Worm (Caenorhabditis elegans) whole organism, mixed stage, embryonic: ENCODE measurements around the gene comt-4.

Experiments used
- M03D4.4 ChIP-seq: sonication (generic microtip); optimal IDR thresholded peaks from 2 replicates; lab custom pipeline; 2017; ENCODE audit warnings: mild to moderate bottlenecking, missing genetic modification characterization, missing compliant biosample characterization
- bed-3 ChIP-seq: fragments of 200-800 bp; sonication (Bioruptor generic); optimal IDR thresholded peaks from 3 replicates; lab custom pipeline; 2018; ENCODE audit warnings: mild to moderate bottlenecking, missing genetic modification characterization, moderate library complexity, missing compliant biosample characterization
- blmp-1 ChIP-seq: fragments of 150-350 bp; optimal IDR thresholded peaks from 2 replicates; lab custom pipeline; 2014; ENCODE audit warnings: missing biosample characterization, missing genetic modification characterization
- ceh-39 ChIP-seq: fragments of 150-350 bp; optimal IDR thresholded peaks from 2 replicates; lab custom pipeline; 2014; ENCODE audit warnings: missing biosample characterization, missing genetic modification characterization
- ceh-43 ChIP-seq: fragments of 200-800 bp; sonication (Bioruptor generic); optimal IDR thresholded peaks from 2 replicates; lab custom pipeline; 2018; ENCODE audit warnings: mild to moderate bottlenecking, missing genetic modification characterization, moderate library complexity, missing compliant biosample characterization
- ceh-83 ChIP-seq: fragments of 200-800 bp; sonication (Bioruptor generic); optimal IDR thresholded peaks from 2 replicates; lab custom pipeline; 2018; ENCODE audit warnings: mild to moderate bottlenecking, missing genetic modification characterization, missing compliant biosample characterization
- ces-1 ChIP-seq: fragments of 150-350 bp; optimal IDR thresholded peaks from 2 replicates; lab custom pipeline; 2014; ENCODE audit warnings: missing biosample characterization, missing genetic modification reagents, missing genetic modification characterization
- cnd-1 ChIP-seq: fragments of 200-800 bp; sonication (Bioruptor generic); optimal IDR thresholded peaks from 2 replicates; lab custom pipeline; 2018; ENCODE audit warnings: mild to moderate bottlenecking, missing genetic modification characterization, missing compliant biosample characterization
- drap-1 ChIP-seq: fragments of 200-800 bp; sonication (Bioruptor generic); optimal IDR thresholded peaks from 3 replicates; lab custom pipeline; 2018; ENCODE audit warnings: mild to moderate bottlenecking, missing genetic modification characterization, missing compliant biosample characterization
- elt-1 ChIP-seq: sonication (generic microtip); optimal IDR thresholded peaks from 2 replicates; lab custom pipeline; 2017; ENCODE audit warnings: missing genetic modification characterization, mild to moderate bottlenecking, missing compliant biosample characterization, antibody characterized with exemption, moderate library complexity, borderline replicate concordance; ENCODE audit not compliant: insufficient read depth
- elt-3 ChIP-seq: fragments of 150-350 bp; optimal IDR thresholded peaks from 2 replicates; lab custom pipeline; 2014; ENCODE audit warnings: missing biosample characterization, missing genetic modification characterization
- flh-1 ChIP-seq: fragments of 200-800 bp; sonication (Bioruptor generic); optimal IDR thresholded peaks from 2 replicates; lab custom pipeline; 2018; ENCODE audit warnings: mild to moderate bottlenecking, missing genetic modification characterization, moderate library complexity, missing compliant biosample characterization
- ham-2 ChIP-seq: fragments of 200-800 bp; sonication (Bioruptor generic); optimal IDR thresholded peaks from 2 replicates; lab custom pipeline; 2018; ENCODE audit warnings: mild to moderate bottlenecking, missing genetic modification characterization, missing compliant biosample characterization
- hlh-1 ChIP-seq: fragments of 150-350 bp; optimal IDR thresholded peaks from 2 replicates; lab custom pipeline; 2014; ENCODE audit warnings: missing biosample characterization, missing genetic modification reagents, missing genetic modification characterization
- lin-13 ChIP-seq: fragments of 150-350 bp; optimal IDR thresholded peaks from 2 replicates; lab custom pipeline; 2014; ENCODE audit warnings: missing biosample characterization, missing genetic modification characterization
- lin-32 ChIP-seq: fragments of 200-800 bp; sonication (Bioruptor generic); optimal IDR thresholded peaks from 2 replicates; lab custom pipeline; 2018; ENCODE audit warnings: mild to moderate bottlenecking, missing genetic modification characterization, missing compliant biosample characterization
- lsy-2 ChIP-seq: fragments of 150-350 bp; optimal IDR thresholded peaks from 2 replicates; lab custom pipeline; 2014; ENCODE audit warnings: missing biosample characterization, missing genetic modification characterization
- mab-5 ChIP-seq: fragments of 150-350 bp; optimal IDR thresholded peaks from 2 replicates; lab custom pipeline; 2014; ENCODE audit warnings: missing biosample characterization, missing genetic modification characterization
- mep-1 ChIP-seq: fragments of 150-350 bp; optimal IDR thresholded peaks from 2 replicates; lab custom pipeline; 2017; ENCODE audit warnings: missing biosample characterization, missing genetic modification reagents, missing genetic modification characterization, inconsistent platforms
- mls-2 ChIP-seq: sonication (generic microtip); optimal IDR thresholded peaks from 2 replicates; lab custom pipeline; 2016; ENCODE audit warnings: mild to moderate bottlenecking, missing genetic modification characterization, moderate library complexity, missing compliant biosample characterization
- nhr-2 ChIP-seq: fragments of 150-350 bp; optimal IDR thresholded peaks from 2 replicates; lab custom pipeline; 2014; ENCODE audit warnings: missing biosample characterization, missing genetic modification characterization
- nhr-237 ChIP-seq: fragments of 150-350 bp; optimal IDR thresholded peaks from 2 replicates; lab custom pipeline; 2014; ENCODE audit warnings: missing biosample characterization, missing genetic modification characterization
- nhr-28 ChIP-seq: fragments of 150-350 bp; optimal IDR thresholded peaks from 2 replicates; lab custom pipeline; 2014; ENCODE audit warnings: missing biosample characterization, missing genetic modification characterization
- nhr-76 ChIP-seq: sonication (generic microtip); optimal IDR thresholded peaks from 2 replicates; lab custom pipeline; 2017; ENCODE audit warnings: missing biosample characterization, missing genetic modification characterization
- pha-4 ChIP-seq: fragments of 150-350 bp; optimal IDR thresholded peaks from 2 replicates; lab custom pipeline; 2018; ENCODE audit warnings: missing biosample characterization, missing genetic modification reagents, missing genetic modification characterization
- sem-2 ChIP-seq: fragments of 200-800 bp; sonication (Bioruptor generic); optimal IDR thresholded peaks from 2 replicates; lab custom pipeline; 2018; ENCODE audit warnings: mild to moderate bottlenecking, missing genetic modification characterization, missing compliant biosample characterization
- sptf-1 ChIP-seq: sonication (generic microtip); optimal IDR thresholded peaks from 2 replicates; lab custom pipeline; 2017; ENCODE audit warnings: mild to moderate bottlenecking, missing genetic modification characterization, moderate library complexity, missing compliant biosample characterization
- tbx-8 ChIP-seq: fragments of 200-800 bp; sonication (Bioruptor generic); optimal IDR thresholded peaks from 2 replicates; lab custom pipeline; 2018; ENCODE audit warnings: mild to moderate bottlenecking, missing genetic modification characterization, moderate library complexity, missing compliant biosample characterization
- unc-120 ChIP-seq: sonication (generic microtip); optimal IDR thresholded peaks from 2 replicates; lab custom pipeline; 2017; ENCODE audit warnings: missing genetic modification characterization, missing compliant biosample characterization; ENCODE audit not compliant: poor library complexity, severe bottlenecking
- unc-39 ChIP-seq: fragments of 150-350 bp; optimal IDR thresholded peaks from 2 replicates; lab custom pipeline; 2014; ENCODE audit warnings: missing biosample characterization, missing genetic modification characterization
- unc-62 ChIP-seq: fragments of 150-350 bp; optimal IDR thresholded peaks from 2 replicates; lab custom pipeline; 2014; ENCODE audit warnings: missing biosample characterization, missing genetic modification reagents, missing genetic modification characterization
- zip-8 ChIP-seq: fragments of 150-350 bp; optimal IDR thresholded peaks from 2 replicates; lab custom pipeline; 2014; ENCODE audit warnings: missing biosample characterization, missing genetic modification characterization
- ztf-11 ChIP-seq: fragments of 150-350 bp; optimal IDR thresholded peaks from 2 replicates; lab custom pipeline; 2014; ENCODE audit warnings: missing biosample characterization, missing genetic modification characterization

comt-4 gene

ce11 chrV:2050136-2050535, at the start of gene comt-4:
TSS of gene comt-4 (minus strand) at chrV:2050185.
- TF ChIP-seq sem-2 (no peak), unc-39 (tag; lab: Kevin White, UChicago) (no peak), ceh-43 (GFP tag; lab: Kevin White, UChicago) (no peak), sptf-1 (tag; lab: Kevin White, UChicago) (no peak), tbx-8 (GFP tag; lab: Kevin White, UChicago) (no peak), mab-5 (tag; lab: Kevin White, UChicago) (no peak), ham-2 (GFP tag; lab: Kevin White, UChicago) (no peak), lsy-2 (tag; lab: Kevin White, UChicago) (no peak), cnd-1 (tag; lab: Kevin White, UChicago) (no peak), bed-3 (no peak), ceh-39 (no peak), pha-4 (tag; lab: Kevin White, UChicago) (no peak), elt-3 (tag; lab: Kevin White, UChicago) (no peak), nhr-28 (tag; lab: Kevin White, UChicago) (no peak), ztf-11 (tag; lab: Kevin White, UChicago) (no peak), lin-13 (no peak), zip-8 (tag; lab: Kevin White, UChicago) (no peak)

DNA sequence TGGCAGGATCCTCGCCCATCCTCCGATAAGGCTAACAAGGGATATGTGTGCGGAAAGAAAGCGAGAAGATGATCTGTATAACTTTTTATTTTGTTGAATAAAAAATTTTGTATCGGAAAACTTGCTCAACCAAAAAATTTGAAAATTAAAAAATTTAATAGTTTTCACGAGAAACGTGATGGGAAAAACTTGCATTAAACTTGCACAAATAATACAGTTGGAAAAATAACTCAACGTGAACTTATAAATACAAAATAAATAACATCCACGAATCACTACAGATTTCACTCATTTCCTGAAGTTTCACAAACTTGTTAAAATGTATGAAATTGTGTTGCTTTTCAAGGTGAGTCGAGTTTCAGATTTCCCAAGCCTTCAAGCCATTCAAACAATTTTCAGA, 49.1 kb upstream of the comt-4 start, which contains the start of gene F36F12.7:
Gene F36F12.7, plus strand, starts transcription at position 301 of the 400 bp plus-strand sequence.
- TF ChIP-seq M03D4.4 (tag; lab: Kevin White, UChicago) = no peak
- TF ChIP-seq lin-13 = no peak
- no peak for TF ChIP-seq ceh-39
- TF ChIP-seq unc-120 (tag; lab: Kevin White, UChicago) = no peak
- TF ChIP-seq nhr-76 = no peak
- no peak for TF ChIP-seq flh-1 (GFP tag; lab: Kevin White, UChicago)
- TF ChIP-seq elt-3 (tag; lab: Kevin White, UChicago) = no peak
- no peak for TF ChIP-seq elt-1 (tag; lab: Kevin White, UChicago)
- no peak for TF ChIP-seq tbx-8 (GFP tag; lab: Kevin White, UChicago)
- TF ChIP-seq ceh-43 (GFP tag; lab: Kevin White, UChicago) = no peak
- no peak for TF ChIP-seq blmp-1
- no peak for TF ChIP-seq lsy-2 (tag; lab: Kevin White, UChicago)
- TF ChIP-seq zip-8 (tag; lab: Kevin White, UChicago) = no peak
- TF ChIP-seq sptf-1 (tag; lab: Kevin White, UChicago) = no peak
- no peak for TF ChIP-seq hlh-1 (tag; lab: Kevin White, UChicago)
- no peak for TF ChIP-seq nhr-28 (tag; lab: Kevin White, UChicago)
- TF ChIP-seq unc-39 (tag; lab: Kevin White, UChicago) = no peak

ce11 chrV:2097653-2098052, 47.7 kb upstream of the comt-4 start, which contains the start of gene clec-208:
TSS of gene clec-208 (plus strand) at chrV:2097953.
- no peak for TF ChIP-seq mep-1
- no peak for TF ChIP-seq unc-62 (GFP tag; lab: Kevin White, UChicago)
- TF ChIP-seq ham-2 (GFP tag; lab: Kevin White, UChicago) = no peak
- TF ChIP-seq zip-8 (tag; lab: Kevin White, UChicago) = no peak
- TF ChIP-seq blmp-1 = no peak
- no peak for TF ChIP-seq nhr-2
- no peak for TF ChIP-seq unc-39 (tag; lab: Kevin White, UChicago)
- no peak for TF ChIP-seq unc-120 (tag; lab: Kevin White, UChicago)
- TF ChIP-seq ceh-39 = no peak
- TF ChIP-seq bed-3 = no peak
- no peak for TF ChIP-seq cnd-1 (tag; lab: Kevin White, UChicago)
- TF ChIP-seq ces-1 (GFP tag; lab: Kevin White, UChicago) = no peak
- no peak for TF ChIP-seq nhr-76
- TF ChIP-seq flh-1 (GFP tag; lab: Kevin White, UChicago) = no peak
- TF ChIP-seq, all 35 proteins: peak for 0

DNA sequence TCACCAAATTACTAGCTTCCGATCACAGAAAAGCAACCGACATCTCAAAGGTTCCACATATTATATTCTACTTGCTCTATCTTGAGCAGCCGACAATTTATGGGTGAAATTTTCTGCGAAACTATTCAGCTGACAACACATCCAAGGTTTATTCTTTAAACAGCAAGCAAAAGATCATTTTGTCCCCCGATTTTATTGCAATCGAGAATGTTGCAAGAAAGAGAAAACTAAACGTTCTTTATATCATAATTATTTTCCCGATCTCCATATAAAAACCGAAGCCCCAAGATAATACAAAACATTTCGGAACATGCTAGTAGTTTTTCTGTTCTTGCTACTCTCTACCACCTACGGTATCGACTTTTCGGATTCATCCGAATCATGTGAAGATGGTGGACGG, 45.8 kb upstream of the comt-4 start, which contains the start of gene clec-207:
Gene clec-207, plus strand, starts transcription at position 301 of the 400 bp plus-strand sequence.
- TF ChIP-seq bed-3 (no peak), ceh-43 (GFP tag; lab: Kevin White, UChicago) (no peak), sem-2 (no peak), zip-8 (tag; lab: Kevin White, UChicago) (no peak), unc-62 (GFP tag; lab: Kevin White, UChicago) (no peak), lin-32 (GFP tag; lab: Kevin White, UChicago) (no peak)

DNA sequence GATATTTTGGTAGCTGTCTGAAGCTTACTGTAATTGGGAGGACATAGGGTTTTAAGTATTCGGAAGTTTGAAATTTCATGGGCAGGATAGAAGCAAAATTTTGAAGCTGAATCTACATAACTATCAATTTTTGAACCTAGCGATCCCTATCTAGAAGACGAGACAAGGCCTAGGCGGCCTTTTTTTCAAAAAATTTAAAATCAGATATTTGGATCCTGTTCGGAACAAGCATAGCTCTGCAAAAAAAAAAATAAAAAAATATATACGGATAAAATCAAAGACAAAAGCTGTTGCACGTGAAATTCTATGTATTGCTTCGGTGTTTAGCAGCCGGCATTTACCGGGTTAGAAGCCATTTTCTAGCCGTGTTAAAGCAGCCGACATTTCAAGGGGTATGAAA, 45.2 kb upstream of the comt-4 start, which contains the start of gene F36F12.2:
Gene F36F12.2, minus strand, starts transcription at position 101 of the 400 bp plus-strand sequence.
- no peak for TF ChIP-seq nhr-237 (tag; lab: Kevin White, UChicago)
- TF ChIP-seq unc-62 (GFP tag; lab: Kevin White, UChicago) = no peak
- TF ChIP-seq ceh-83 (GFP tag; lab: Kevin White, UChicago) = no peak
- no peak for TF ChIP-seq blmp-1
- TF ChIP-seq drap-1 (GFP tag; lab: Kevin White, UChicago) = no peak
- no peak for TF ChIP-seq unc-120 (tag; lab: Kevin White, UChicago)
- no peak for TF ChIP-seq nhr-28 (tag; lab: Kevin White, UChicago)
- no peak for TF ChIP-seq ceh-43 (GFP tag; lab: Kevin White, UChicago)
- no peak for TF ChIP-seq mab-5 (tag; lab: Kevin White, UChicago)
- TF ChIP-seq elt-1 (tag; lab: Kevin White, UChicago) = no peak
- no peak for TF ChIP-seq bed-3
- no peak for TF ChIP-seq elt-3 (tag; lab: Kevin White, UChicago)
- no peak for TF ChIP-seq unc-39 (tag; lab: Kevin White, UChicago)
- no peak for TF ChIP-seq lin-32 (GFP tag; lab: Kevin White, UChicago)
- TF ChIP-seq ham-2 (GFP tag; lab: Kevin White, UChicago) = no peak
- no peak for TF ChIP-seq flh-1 (GFP tag; lab: Kevin White, UChicago)
- TF ChIP-seq lin-13 = no peak
- no peak for TF ChIP-seq sem-2
- TF ChIP-seq mls-2 (tag; lab: Kevin White, UChicago) = no peak
